Fruit fly (Drosophila melanogaster) whole organism, embryonic: ENCODE results near the gene CG32819.

ENCODE experiments used
- CG14667 ChIP-seq: fragments of 200-800 bp; sonication (Bioruptor generic); IDR thresholded peaks from 2 replicates; pipeline ENCODE4 v1.3.6; 2022; ENCODE audit warnings: missing biosample characterization, missing genetic modification characterization
- CG15696 ChIP-seq: fragments of 200-800 bp; sonication (Bioruptor generic); optimal IDR thresholded peaks from 2 replicates; lab custom pipeline; 2019; ENCODE audit warnings: missing biosample characterization, mild to moderate bottlenecking, missing genetic modification characterization, moderate library complexity
- gcm2 ChIP-seq: fragments of 200-800 bp; sonication (Bioruptor generic); optimal IDR thresholded peaks from 2 replicates; lab custom pipeline; 2016; ENCODE audit warnings: missing biosample characterization, missing genetic modification characterization

DNA sequence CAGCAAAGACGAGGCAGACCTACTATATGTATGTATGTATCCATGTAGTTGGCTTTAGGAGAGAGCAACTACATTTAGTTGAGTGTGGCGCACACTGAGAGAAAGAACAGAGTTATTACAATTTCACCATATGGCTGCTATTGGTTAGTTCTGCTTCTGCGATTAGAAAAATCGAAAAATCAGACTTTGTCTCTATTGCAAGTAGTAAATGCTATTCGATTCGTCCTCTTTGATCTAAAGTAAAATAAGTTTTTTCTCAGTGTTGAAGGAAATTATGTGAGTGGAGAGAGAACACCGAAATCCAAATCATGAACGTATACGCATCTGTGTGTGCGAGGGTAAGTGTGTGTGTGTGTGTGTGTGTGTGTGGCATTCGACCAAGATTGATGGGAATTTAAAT lies 27.0 kb downstream of the CG32819 start:
- TF ChIP-seq CG14667 (GFP tag; lab: Robert Waterston, UW) (peak; percentile 77), CG15696 (tag; lab: Kevin White, UChicago) (peak; percentile 91), gcm2 (GFP tag; lab: Kevin White, UChicago) (no peak)
